Fruit fly (Drosophila melanogaster): Measurements from ENCODE around the gene CG17931.

CG17931 gene

dm6 chr3R:16341817-16342374 lies 17.4 kb downstream of the CG17931 start, which contains the start of the genes SF2 and pad (continued):
- TF ChIP-seq NK7.1 (GFP tag; optimal IDR thresholded peaks at IDR 0.05): peak; percentile 53
- TF ChIP-seq bsh (GFP tag; optimal IDR thresholded peaks at IDR 0.05): peak in 1 of 2 experiments; percentile 64
- TF ChIP-seq Dref (GFP tag; IDR thresholded peaks at IDR 0.05): peak; percentile 79
- TF ChIP-seq CG9817 (tag; optimal IDR thresholded peaks at IDR 0.05): peak; percentile 82
- peak; percentile 13 for TF ChIP-seq HLHmδ (GFP tag; optimal IDR thresholded peaks at IDR 0.05)
- peak; percentile 86 for TF ChIP-seq zfh2 (GFP tag; optimal IDR thresholded peaks at IDR 0.05)
- no peak for TF ChIP-seq Blimp-1 (GFP tag; optimal IDR thresholded peaks at IDR 0.05)
- TF ChIP-seq az2 (GFP tag; optimal IDR thresholded peaks at IDR 0.05): peak; percentile 76
- peak; percentile 75 for TF ChIP-seq Ets97D (GFP tag; optimal IDR thresholded peaks at IDR 0.05)
- TF ChIP-seq fd64A (GFP tag; optimal IDR thresholded peaks at IDR 0.05): no peak
- peak; percentile 64 for TF ChIP-seq CG9609 (GFP tag; optimal IDR thresholded peaks at IDR 0.05)
- peak; percentile 23 for TF ChIP-seq sqz (GFP tag; optimal IDR thresholded peaks at IDR 0.05)
- peak; percentile 55 for TF ChIP-seq gcm2 (GFP tag; optimal IDR thresholded peaks at IDR 0.05)
- no peak for TF ChIP-seq tap (tag; optimal IDR thresholded peaks at IDR 0.05)
- TF ChIP-seq crc (GFP tag; optimal IDR thresholded peaks at IDR 0.05): peak; percentile 68
- peak; percentile 84 for TF ChIP-seq CG9215 (GFP tag; IDR thresholded peaks at IDR 0.05)
- peak; percentile 51; the same call in 2 of the 3 replicates for TF ChIP-seq H15 (GFP tag; IDR thresholded peaks at IDR 0.05)
- TF ChIP-seq dpn (GFP tag; optimal IDR thresholded peaks at IDR 0.05): peak; percentile 78 to 82
- TF ChIP-seq Tbp (GFP tag; optimal IDR thresholded peaks at IDR 0.05): peak; percentile 24
- TF ChIP-seq bowl (GFP tag; IDR thresholded peaks at IDR 0.05): no peak
- peak; percentile 55 for TF ChIP-seq Usf (GFP tag; optimal IDR thresholded peaks at IDR 0.05)
- TF ChIP-seq ase (GFP tag; IDR thresholded peaks at IDR 0.05): peak; percentile 59; the same call in 1 of the 3 replicates
- peak; percentile 82 for TF ChIP-seq Rfx (GFP tag; IDR thresholded peaks at IDR 0.05)
- TF ChIP-seq CG13123 (GFP tag; optimal IDR thresholded peaks at IDR 0.05): peak; percentile 60
- peak; percentile 71 for TF ChIP-seq tx (GFP tag; optimal IDR thresholded peaks at IDR 0.05)
- TF ChIP-seq Opbp (GFP tag; IDR thresholded peaks at IDR 0.05; ENCODE audit: partially characterized antibody): peak; percentile 86
- TF ChIP-seq Aef1 (GFP tag; IDR thresholded peaks at IDR 0.05): peak; percentile 82; the same call in 2 of the 3 replicates
- TF ChIP-seq CG17612 (GFP tag; IDR thresholded peaks at IDR 0.05): no peak
- peak; percentile 74 for TF ChIP-seq MBD-R2 (GFP tag; IDR thresholded peaks at IDR 0.05)
- peak; percentile 68 for TF ChIP-seq CG4617 (GFP tag; optimal IDR thresholded peaks at IDR 0.05; ENCODE audit: borderline replicate concordance)
- TF ChIP-seq knrl (GFP tag; IDR thresholded peaks at IDR 0.05; ENCODE audit: partially characterized antibody): peak; percentile 98
- peak; percentile 64 for TF ChIP-seq p53 (GFP tag; optimal IDR thresholded peaks at IDR 0.05)
- TF ChIP-seq CG6272 (GFP tag; IDR thresholded peaks at IDR 0.05): peak; percentile 89
- peak; percentile 79 for TF ChIP-seq Atf3 (GFP tag; optimal IDR thresholded peaks at IDR 0.05)
- peak; percentile 87 for TF ChIP-seq chn (GFP tag; optimal IDR thresholded peaks at IDR 0.05)
- peak; percentile 39 for TF ChIP-seq Jarid2 (GFP tag; optimal IDR thresholded peaks at IDR 0.05)
- TF ChIP-seq row (GFP tag; IDR thresholded peaks at IDR 0.05): peak; percentile 97
- peak; percentile 90 for TF ChIP-seq YL-1 (GFP tag; optimal IDR thresholded peaks at IDR 0.05)
- peak; percentile 68 for TF ChIP-seq kni (GFP tag; optimal IDR thresholded peaks at IDR 0.05)
- peak; percentile 83 for TF ChIP-seq CG4424 (GFP tag; optimal IDR thresholded peaks at IDR 0.05)
- TF ChIP-seq Adf1 (GFP tag; IDR thresholded peaks at IDR 0.05): peak; percentile 56
- peak; percentile 87 for TF ChIP-seq ewg (GFP tag; optimal IDR thresholded peaks at IDR 0.05)
- TF ChIP-seq al (GFP tag; IDR thresholded peaks at IDR 0.05): peak; percentile 72
- TF ChIP-seq B-H2 (GFP tag; optimal IDR thresholded peaks at IDR 0.05): peak; percentile 84
- TF ChIP-seq Elba2 (GFP tag; optimal IDR thresholded peaks at IDR 0.05): peak; percentile 37
- TF ChIP-seq org-1 (GFP tag; optimal IDR thresholded peaks at IDR 0.05): no peak
- peak; percentile 46 for TF ChIP-seq cato (GFP tag; optimal IDR thresholded peaks at IDR 0.05; ENCODE audit: borderline replicate concordance)
- peak; percentile 29 for TF ChIP-seq Ravus (GFP tag; IDR thresholded peaks at IDR 0.05)
- peak; percentile 35 for TF ChIP-seq E2f1 (GFP tag; IDR thresholded peaks at IDR 0.05)
- TF ChIP-seq croc (GFP tag; conservative IDR thresholded peaks at IDR 0.05): peak; percentile 63
- no peak for TF ChIP-seq CG10321 (GFP tag; IDR thresholded peaks at IDR 0.05)
